ENCODE assay signal across 4 fruit fly cellular contexts in genomic region chr3L:16056101-16056891, dm6.
TF ChIP-seq lines count a peak whose summit lies in the region.

No protein-coding gene starts in this region.

- TF ChIP-seq CTCF in whole organism, embryonic (GFP tag; optimal IDR thresholded peaks at IDR 0.05; lab: Kevin White, UChicago), result no peak

TF ChIP-seq in whole organism, adult, 20 proteins besides CTCF, POLR2A, EP300 and RAD21:
- TF ChIP-seq kay (GFP tag; lab: Kevin White, UChicago; ENCODE audit: borderline replicate concordance) (peak; percentile 13), Crg-1 (GFP tag; optimal IDR thresholded peaks at IDR 0.05; lab: Kevin White, UChicago) (no peak), Mnt (GFP tag; optimal IDR thresholded peaks at IDR 0.05; lab: Kevin White, UChicago) (no peak), CG12768 (GFP tag; optimal IDR thresholded peaks at IDR 0.05; lab: Kevin White, UChicago) (no peak)

TF ChIP-seq in whole organism, embryonic, 481 proteins besides CTCF, POLR2A, EP300 and RAD21 (continues in another document):
- TF ChIP-seq gcm (GFP tag; optimal IDR thresholded peaks at IDR 0.05; lab: Kevin White, UChicago), result no peak
- TF ChIP-seq CG15073 (GFP tag; optimal IDR thresholded peaks at IDR 0.05; lab: Kevin White, UChicago), result no peak
- no peak for TF ChIP-seq CG11093 (GFP tag; IDR thresholded peaks at IDR 0.05; lab: Robert Waterston, UW)
- peak; percentile 43 for TF ChIP-seq CG18262 (tag; optimal IDR thresholded peaks at IDR 0.05; lab: Kevin White, UChicago)
- peak; percentile 26; the same call in 1 of the 2 replicates for TF ChIP-seq CG31441 (GFP tag; IDR thresholded peaks at IDR 0.05; lab: Robert Waterston, UW)
- TF ChIP-seq MTF-1 (GFP tag; optimal IDR thresholded peaks at IDR 0.05; lab: Kevin White, UChicago; ENCODE audit: borderline replicate concordance), result peak; percentile 7
- no peak for TF ChIP-seq CG31365 (tag; optimal IDR thresholded peaks at IDR 0.05; lab: Kevin White, UChicago)
- peak; percentile 37 for TF ChIP-seq ATbp (GFP tag; optimal IDR thresholded peaks at IDR 0.05; lab: Kevin White, UChicago)
- peak; percentile 40; the same call in 1 of the 3 replicates for TF ChIP-seq zfh1 (GFP tag; IDR thresholded peaks at IDR 0.05; lab: Robert Waterston, UW)
- no peak for TF ChIP-seq Sox102F (GFP tag; optimal IDR thresholded peaks at IDR 0.05; lab: Kevin White, UChicago)
- TF ChIP-seq CG2116 (GFP tag; optimal IDR thresholded peaks at IDR 0.05; lab: Kevin White, UChicago), result no peak
- TF ChIP-seq pho (GFP tag; optimal IDR thresholded peaks at IDR 0.05; lab: Kevin White, UChicago), result no peak
- no peak for TF ChIP-seq B-H2 (GFP tag; optimal IDR thresholded peaks at IDR 0.05; lab: Kevin White, UChicago)
- no peak for TF ChIP-seq CG4328 (GFP tag; optimal IDR thresholded peaks at IDR 0.05; lab: Kevin White, UChicago)
- TF ChIP-seq cato (GFP tag; optimal IDR thresholded peaks at IDR 0.05; lab: Kevin White, UChicago; ENCODE audit: borderline replicate concordance), result no peak
- peak; percentile 8 for TF ChIP-seq D19A (tag; optimal IDR thresholded peaks at IDR 0.05; lab: Kevin White, UChicago)
- no peak for TF ChIP-seq bigmax (GFP tag; optimal IDR thresholded peaks at IDR 0.05; lab: Kevin White, UChicago)
- TF ChIP-seq wdn (GFP tag; IDR thresholded peaks at IDR 0.05; lab: Robert Waterston, UW), result no peak
- TF ChIP-seq dmrt11E (tag; optimal IDR thresholded peaks at IDR 0.05; lab: Kevin White, UChicago), result peak; percentile 57
- TF ChIP-seq CG32772 (GFP tag; IDR thresholded peaks at IDR 0.05; lab: Robert Waterston, UW), result no peak
- no peak for TF ChIP-seq mam (GFP tag; optimal IDR thresholded peaks at IDR 0.05; lab: Kevin White, UChicago)
- no peak for TF ChIP-seq CG11695 (GFP tag; IDR thresholded peaks at IDR 0.05; lab: Robert Waterston, UW)
- no peak for TF ChIP-seq Bteb2 (GFP tag; optimal IDR thresholded peaks at IDR 0.05; lab: Kevin White, UChicago)
- peak; percentile 35 for TF ChIP-seq gsb-n (tag; optimal IDR thresholded peaks at IDR 0.05; lab: Kevin White, UChicago)
- no peak for TF ChIP-seq CG30020 (tag; optimal IDR thresholded peaks at IDR 0.05; lab: Kevin White, UChicago)
- no peak for TF ChIP-seq CG6854 (GFP tag; optimal IDR thresholded peaks at IDR 0.05; lab: Kevin White, UChicago)
- TF ChIP-seq unpg (GFP tag; optimal IDR thresholded peaks at IDR 0.05; lab: Kevin White, UChicago), result no peak
- TF ChIP-seq CG17359 (tag; optimal IDR thresholded peaks at IDR 0.05; lab: Kevin White, UChicago), result peak; percentile 5
- peak; percentile 16 for TF ChIP-seq Sry-β (GFP tag; optimal IDR thresholded peaks at IDR 0.05; lab: Kevin White, UChicago)

TF ChIP-seq in whole organism, prepupa, 60 proteins besides CTCF, POLR2A, EP300 and RAD21:
- TF ChIP-seq topi (GFP tag; optimal IDR thresholded peaks at IDR 0.05; lab: Kevin White, UChicago), result no peak
- TF ChIP-seq Eip75B (GFP tag; optimal IDR thresholded peaks at IDR 0.05; lab: Kevin White, UChicago), result no peak
- TF ChIP-seq Sox102F (GFP tag; optimal IDR thresholded peaks at IDR 0.05; lab: Kevin White, UChicago), result no peak
- TF ChIP-seq dsx (GFP tag; optimal IDR thresholded peaks at IDR 0.05; lab: Kevin White, UChicago; ENCODE audit: poor library complexity, severe bottlenecking), result no peak
- no peak for TF ChIP-seq CG10669 (GFP tag; optimal IDR thresholded peaks at IDR 0.05; lab: Kevin White, UChicago)
- no peak for TF ChIP-seq fd85E (GFP tag; optimal IDR thresholded peaks at IDR 0.05; lab: Kevin White, UChicago)
- no peak for TF ChIP-seq achi (GFP tag; optimal IDR thresholded peaks at IDR 0.05; lab: Kevin White, UChicago)
- peak; percentile 12 for TF ChIP-seq CG32006 (GFP tag; optimal IDR thresholded peaks at IDR 0.05; lab: Kevin White, UChicago)
- TF ChIP-seq CG6808 (GFP tag; optimal IDR thresholded peaks at IDR 0.05; lab: Kevin White, UChicago), result no peak
- no peak for TF ChIP-seq esn (GFP tag; optimal IDR thresholded peaks at IDR 0.05; lab: Kevin White, UChicago)
- TF ChIP-seq salr (GFP tag; optimal IDR thresholded peaks at IDR 0.05; lab: Kevin White, UChicago), result peak in 1 of 2 experiments; percentile 17
- TF ChIP-seq fkh (GFP tag; optimal IDR thresholded peaks at IDR 0.05; lab: Kevin White, UChicago), result peak; percentile 62
- peak; percentile 28 for TF ChIP-seq net (GFP tag; optimal IDR thresholded peaks at IDR 0.05; lab: Kevin White, UChicago)
- TF ChIP-seq CG6276 (GFP tag; optimal IDR thresholded peaks at IDR 0.05; lab: Kevin White, UChicago), result peak; percentile 23
- peak; percentile 54 for TF ChIP-seq Eip78C (GFP tag; lab: Kevin White, UChicago)
- peak; percentile 61 for TF ChIP-seq svp (GFP tag; lab: Kevin White, UChicago)
- no peak for TF ChIP-seq CG8119 (GFP tag; IDR thresholded peaks at IDR 0.05; lab: Robert Waterston, UW)

TF ChIP-seq in whole organism, pupa, 21 proteins besides CTCF, POLR2A, EP300 and RAD21:
- TF ChIP-seq CG4496 (GFP tag; IDR thresholded peaks at IDR 0.05; lab: Robert Waterston, UW) (no peak), CG32121 (GFP tag; IDR thresholded peaks at IDR 0.05; lab: Robert Waterston, UW) (no peak), EcR (GFP tag; optimal IDR thresholded peaks at IDR 0.05; lab: Kevin White, UChicago) (peak; percentile 25), CG9948 (tag; optimal IDR thresholded peaks at IDR 0.05; lab: Kevin White, UChicago) (no peak), CG34367 (tag; optimal IDR thresholded peaks at IDR 0.05; lab: Kevin White, UChicago) (no peak), CG14655 (GFP tag; optimal IDR thresholded peaks at IDR 0.05; lab: Kevin White, UChicago) (peak; percentile 28), gl (tag; optimal IDR thresholded peaks at IDR 0.05; lab: Kevin White, UChicago) (no peak), CG8159 (tag; optimal IDR thresholded peaks at IDR 0.05; lab: Kevin White, UChicago) (no peak), CG17806 (tag; optimal IDR thresholded peaks at IDR 0.05; lab: Kevin White, UChicago) (no peak)
